Fruit fly (Drosophila melanogaster) whole organism, prepupa: Measurements from ENCODE around the gene CG32720.

Experiments used
- Blimp-1 ChIP-seq: fragments of 200-800 bp; sonication (Bioruptor generic); optimal IDR thresholded peaks from 3 replicates; lab custom pipeline; 2017; ENCODE audit warnings: missing biosample characterization, missing genetic modification characterization, mild to moderate bottlenecking, moderate library complexity, missing genetic modification reagents
- CG10631 ChIP-seq: fragments of 200-800 bp; sonication (Bioruptor generic); optimal IDR thresholded peaks from 2 replicates; lab custom pipeline; 2016; ENCODE audit warnings: missing biosample characterization, missing genetic modification characterization
- CG10669 ChIP-seq: fragments of 200-800 bp; sonication (Bioruptor generic); optimal IDR thresholded peaks from 3 replicates; lab custom pipeline; 2018; ENCODE audit warnings: missing biosample characterization, mild to moderate bottlenecking, missing genetic modification characterization, moderate library complexity
- CG11294 ChIP-seq: fragments of 200-800 bp; sonication (Bioruptor generic); IDR thresholded peaks from 2 replicates; pipeline ENCODE4 v1.3.6; 2022; ENCODE audit warnings: missing biosample characterization, missing genetic modification characterization
- CG11762 ChIP-seq: fragments of 200-800 bp; sonication (Bioruptor generic); optimal IDR thresholded peaks from 3 replicates; lab custom pipeline; 2016; ENCODE audit warnings: missing biosample characterization, missing genetic modification characterization; ENCODE audit not compliant: insufficient read depth
- CG11902 ChIP-seq: fragments of 200-800 bp; sonication (Bioruptor generic); optimal IDR thresholded peaks from 3 replicates; lab custom pipeline; 2016; ENCODE audit warnings: missing biosample characterization, missing genetic modification characterization
- CG15336 ChIP-seq: fragments of 200-800 bp; sonication (Bioruptor generic); IDR thresholded peaks from 2 replicates; pipeline ENCODE4 v1.3.6; 2022; ENCODE audit warnings: missing biosample characterization, missing genetic modification characterization
- CG16779 ChIP-seq: fragments of 200-800 bp; sonication (Bioruptor generic); optimal IDR thresholded peaks from 3 replicates; lab custom pipeline; 2017; ENCODE audit warnings: missing biosample characterization, mild to moderate bottlenecking, missing genetic modification characterization
- CG3032 ChIP-seq: fragments of 200-800 bp; optimal IDR thresholded peaks from 2 replicates; lab custom pipeline; 2019; ENCODE audit warnings: missing biosample characterization, mild to moderate bottlenecking, missing genetic modification characterization, moderate library complexity
- CG3919 ChIP-seq: fragments of 200-800 bp; sonication (Bioruptor generic); optimal IDR thresholded peaks from 3 replicates; lab custom pipeline; 2016; ENCODE audit warnings: missing biosample characterization, missing genetic modification characterization
- CG6163 ChIP-seq: fragments of 200-800 bp; sonication (Bioruptor generic); IDR thresholded peaks from 3 replicates; pipeline ENCODE4 v1.3.6; 2022; ENCODE audit warnings: missing biosample characterization, missing genetic modification characterization
- CG6276 ChIP-seq: fragments of 200-800 bp; sonication (Bioruptor generic); optimal IDR thresholded peaks from 2 replicates; lab custom pipeline; 2017; ENCODE audit warnings: missing biosample characterization, mild to moderate bottlenecking, missing genetic modification characterization
- CG6792 ChIP-seq: fragments of 200-800 bp; sonication (Bioruptor generic); optimal IDR thresholded peaks from 3 replicates; lab custom pipeline; 2016; ENCODE audit warnings: missing biosample characterization, missing genetic modification characterization
- CG6808 ChIP-seq: fragments of 200-800 bp; sonication (Bioruptor generic); optimal IDR thresholded peaks from 3 replicates; lab custom pipeline; 2017; ENCODE audit warnings: missing biosample characterization, missing genetic modification characterization, mild to moderate bottlenecking, moderate library complexity, missing genetic modification reagents
- CG6854 ChIP-seq: fragments of 200-800 bp; sonication (Bioruptor generic); optimal IDR thresholded peaks from 2 replicates; lab custom pipeline; 2017; ENCODE audit warnings: missing biosample characterization, mild to moderate bottlenecking, missing genetic modification characterization
- CG7368 ChIP-seq: fragments of 200-800 bp; sonication (Bioruptor generic); optimal IDR thresholded peaks from 3 replicates; lab custom pipeline; 2016; ENCODE audit warnings: missing biosample characterization, missing genetic modification characterization
- CG8319 ChIP-seq: fragments of 200-800 bp; sonication (Bioruptor generic); optimal IDR thresholded peaks from 3 replicates; lab custom pipeline; 2016; ENCODE audit warnings: missing biosample characterization, missing genetic modification characterization
- CG8632 ChIP-seq: fragments of 200-800 bp; sonication (Bioruptor generic); optimal IDR thresholded peaks from 3 replicates; lab custom pipeline; 2016; ENCODE audit warnings: missing biosample characterization, missing genetic modification characterization
- CG9139 ChIP-seq: fragments of 200-800 bp; sonication (Bioruptor generic); optimal IDR thresholded peaks from 3 replicates; lab custom pipeline; 2017; ENCODE audit warnings: missing biosample characterization, mild to moderate bottlenecking, missing genetic modification characterization
- Eip78C ChIP-seq: fragments of 200-800 bp; sonication (Bioruptor generic); peaks from one replicate; lab custom pipeline; 2016; ENCODE audit warnings: missing biosample characterization, missing genetic modification characterization
- Eip93F ChIP-seq: fragments of 200-800 bp; sonication (Bioruptor generic); optimal IDR thresholded peaks from 2 replicates; lab custom pipeline; 2016; ENCODE audit warnings: missing biosample characterization, mild to moderate bottlenecking, missing genetic modification characterization
- Ets96B ChIP-seq: fragments of 200-800 bp; optimal IDR thresholded peaks from 2 replicates; lab custom pipeline; 2019; ENCODE audit warnings: missing biosample characterization, mild to moderate bottlenecking, missing genetic modification characterization, moderate library complexity
- Gug ChIP-seq: fragments of 200-800 bp; sonication (Bioruptor generic); IDR thresholded peaks from 2 replicates; pipeline ENCODE4 v1.3.6; 2022; ENCODE audit warnings: missing biosample characterization, missing genetic modification characterization
- Hr38 ChIP-seq: sonication (Bioruptor generic); optimal IDR thresholded peaks from 2 replicates; lab custom pipeline; 2016; ENCODE audit warnings: missing biosample characterization, missing genetic modification characterization
- Hr4 ChIP-seq: fragments of 200-800 bp; sonication (Bioruptor generic); optimal IDR thresholded peaks from 3 replicates; lab custom pipeline; 2016; ENCODE audit warnings: missing biosample characterization, missing genetic modification characterization
- Lpt ChIP-seq: fragments of 200-800 bp; sonication (Bioruptor generic); optimal IDR thresholded peaks from 3 replicates; lab custom pipeline; 2016; ENCODE audit warnings: missing biosample characterization, missing genetic modification characterization
- OdsH ChIP-seq: fragments of 200-800 bp; sonication (Bioruptor generic); optimal IDR thresholded peaks from 3 replicates; lab custom pipeline; 2016; ENCODE audit warnings: missing biosample characterization, missing genetic modification characterization
- Sox102F ChIP-seq: fragments of 200-800 bp; sonication (Bioruptor generic); optimal IDR thresholded peaks from 2 replicates; lab custom pipeline; 2016; ENCODE audit warnings: missing biosample characterization, mild to moderate bottlenecking, missing genetic modification characterization
- Sox15 ChIP-seq: fragments of 200-800 bp; sonication (Bioruptor generic); optimal IDR thresholded peaks from 3 replicates; lab custom pipeline; 2016; ENCODE audit warnings: missing biosample characterization, missing genetic modification characterization
- achi ChIP-seq: fragments of 200-800 bp; sonication (Bioruptor generic); optimal IDR thresholded peaks from 3 replicates; lab custom pipeline; 2016; ENCODE audit warnings: missing biosample characterization, missing genetic modification characterization
- acj6 ChIP-seq: fragments of 200-800 bp; sonication (Bioruptor generic); optimal IDR thresholded peaks from 3 replicates; lab custom pipeline; 2016; ENCODE audit warnings: missing biosample characterization, missing genetic modification characterization
- cyc ChIP-seq: fragments of 200-800 bp; sonication (Bioruptor generic); optimal IDR thresholded peaks from 3 replicates; lab custom pipeline; 2016; ENCODE audit warnings: missing biosample characterization, missing genetic modification characterization
- dac ChIP-seq: fragments of 200-800 bp; sonication (Bioruptor generic); optimal IDR thresholded peaks from 2 replicates; lab custom pipeline; 2017; ENCODE audit warnings: missing biosample characterization, mild to moderate bottlenecking, missing genetic modification characterization
- dsx ChIP-seq: fragments of 200-800 bp; optimal IDR thresholded peaks from 3 replicates; lab custom pipeline; 2019; ENCODE audit warnings: missing biosample characterization, mild to moderate bottlenecking, missing genetic modification characterization, moderate library complexity; ENCODE audit not compliant: poor library complexity, severe bottlenecking
- eg ChIP-seq: fragments of 200-800 bp; sonication (Bioruptor generic); IDR thresholded peaks from 3 replicates; pipeline ENCODE4 v1.3.6; 2022; ENCODE audit warnings: missing biosample characterization, missing genetic modification characterization
- esn ChIP-seq: fragments of 200-800 bp; sonication (Bioruptor generic); optimal IDR thresholded peaks from 2 replicates; lab custom pipeline; 2016; ENCODE audit warnings: missing biosample characterization, mild to moderate bottlenecking, missing genetic modification characterization, moderate library complexity
- fd85E ChIP-seq: fragments of 200-800 bp; sonication (Bioruptor generic); optimal IDR thresholded peaks from 3 replicates; lab custom pipeline; 2016; ENCODE audit warnings: missing biosample characterization, missing genetic modification characterization
- lz ChIP-seq: fragments of 200-800 bp; sonication (Bioruptor generic); optimal IDR thresholded peaks from 3 replicates; lab custom pipeline; 2016; ENCODE audit warnings: missing biosample characterization, missing genetic modification characterization
- net ChIP-seq: fragments of 200-800 bp; sonication (Bioruptor generic); optimal IDR thresholded peaks from 3 replicates; lab custom pipeline; 2016; ENCODE audit warnings: missing biosample characterization, missing genetic modification characterization
- pdm3 ChIP-seq: fragments of 200-800 bp; sonication (Bioruptor generic); optimal IDR thresholded peaks from 3 replicates; lab custom pipeline; 2016; ENCODE audit warnings: missing biosample characterization, missing genetic modification characterization
- salr ChIP-seq, 2 experiments: fragments of 200-800 bp; sonication (Bioruptor generic); optimal IDR thresholded peaks; 3 replicates each; lab custom pipeline; 2016 to 2018; ENCODE audit warnings: missing biosample characterization in 2 of 2, missing genetic modification characterization in 2 of 2, mild to moderate bottlenecking in 1 of 2
- spab ChIP-seq: fragments of 200-800 bp; sonication (Bioruptor generic); optimal IDR thresholded peaks from 2 replicates; lab custom pipeline; 2017; ENCODE audit warnings: missing biosample characterization, mild to moderate bottlenecking, missing genetic modification characterization, missing genetic modification reagents
- ss ChIP-seq, 2 experiments: fragments of 200-800 bp; sonication (Bioruptor generic); optimal IDR thresholded peaks; 2 replicates in 1 of 2; 3 replicates in 1 of 2; lab custom pipeline; 2017 to 2018; ENCODE audit warnings: mild to moderate bottlenecking in 2 of 2, missing biosample characterization in 2 of 2, missing genetic modification characterization in 2 of 2, moderate library complexity in 1 of 2
- svp ChIP-seq: fragments of 200-800 bp; sonication (Bioruptor generic); peaks from one replicate; lab custom pipeline; 2016; ENCODE audit warnings: missing biosample characterization, missing genetic modification characterization
- topi ChIP-seq: fragments of 200-800 bp; sonication (Bioruptor generic); optimal IDR thresholded peaks from 3 replicates; lab custom pipeline; 2016; ENCODE audit warnings: missing biosample characterization, missing genetic modification characterization
- vri ChIP-seq: fragments of 200-800 bp; sonication (Bioruptor generic); optimal IDR thresholded peaks from 3 replicates; lab custom pipeline; 2016; ENCODE audit warnings: missing biosample characterization, mild to moderate bottlenecking, missing genetic modification characterization

CG32720 gene

dm6 chrX:7519812-7520211 is 16.9 kb downstream of the CG32720 start (continued):
- TF ChIP-seq pdm3 (GFP tag; lab: Kevin White, UChicago), result peak; percentile 16
- TF ChIP-seq CG10631, result peak; percentile 23
- TF ChIP-seq CG6854, result no peak
- no peak for TF ChIP-seq Sox15
- TF ChIP-seq CG11762 (GFP tag; lab: Kevin White, UChicago), result no peak
- no peak for TF ChIP-seq Eip93F (GFP tag; lab: Kevin White, UChicago)
- no peak for TF ChIP-seq Hr38 (GFP tag; lab: Kevin White, UChicago)
- TF ChIP-seq lz (GFP tag; lab: Kevin White, UChicago), result peak; percentile 6
- peak; percentile 11 for TF ChIP-seq net
- TF ChIP-seq CG6792 (GFP tag; lab: Kevin White, UChicago), result no peak
- TF ChIP-seq Lpt (GFP tag; lab: Kevin White, UChicago), result no peak
- no peak for TF ChIP-seq CG9139 (GFP tag; lab: Kevin White, UChicago)
- TF ChIP-seq cyc, result peak; percentile 36
- TF ChIP-seq OdsH (GFP tag; lab: Kevin White, UChicago), result peak; percentile 21
- TF ChIP-seq achi (GFP tag; lab: Kevin White, UChicago), result peak; percentile 17
- TF ChIP-seq CG3032 (tag; lab: Kevin White, UChicago), result peak; percentile 18
- TF ChIP-seq CG6163 (GFP tag; lab: Robert Waterston, UW), result peak; percentile 53; the same call in 2 of the 3 replicates
- TF ChIP-seq Blimp-1 (GFP tag; lab: Kevin White, UChicago), result no peak
- TF ChIP-seq CG11902, result no peak
- no peak; the same call in 1 of the 2 replicates for TF ChIP-seq Gug
- peak; percentile 35 for TF ChIP-seq CG10669
- peak; percentile 11 for TF ChIP-seq spab (GFP tag; lab: Kevin White, UChicago)

- peak; percentile 16 for TF ChIP-seq Eip78C (GFP tag; lab: Kevin White, UChicago)
- TF ChIP-seq Blimp-1 (GFP tag; lab: Kevin White, UChicago), result no peak
Observed at dm6 chrX:7512769-7513168, 24.0 kb downstream of the CG32720 start.

- TF ChIP-seq CG6808 (GFP tag; lab: Kevin White, UChicago), result peak; percentile 62
- no peak for TF ChIP-seq CG11294 (GFP tag; lab: Robert Waterston, UW)
- peak; percentile 42 for TF ChIP-seq Sox15
- peak; percentile 36 for TF ChIP-seq CG7368
- TF ChIP-seq Ets96B, result peak; percentile 70
- TF ChIP-seq CG11762 (GFP tag; lab: Kevin White, UChicago), result peak; percentile 36
- TF ChIP-seq vri (GFP tag; lab: Kevin White, UChicago), result peak; percentile 23
- TF ChIP-seq eg, result 0 out of 3 replicates have a peak, but pooled peaks have one; percentile 48
- TF ChIP-seq achi (GFP tag; lab: Kevin White, UChicago), result peak; percentile 58
- TF ChIP-seq CG16779 (tag; lab: Kevin White, UChicago), result no peak
- TF ChIP-seq dac (GFP tag; lab: Kevin White, UChicago), result peak; percentile 22
- TF ChIP-seq CG10669, result peak; percentile 74
- peak; percentile 19 for TF ChIP-seq Hr4
- peak; percentile 58 for TF ChIP-seq CG8632 (GFP tag; lab: Kevin White, UChicago)
- TF ChIP-seq cyc, result peak; percentile 61
- TF ChIP-seq OdsH (GFP tag; lab: Kevin White, UChicago), result peak; percentile 60
- peak; percentile 59 for TF ChIP-seq lz (GFP tag; lab: Kevin White, UChicago)
- peak; percentile 83 for TF ChIP-seq svp (GFP tag; lab: Kevin White, UChicago)
- peak; percentile 67 for TF ChIP-seq topi (GFP tag; lab: Kevin White, UChicago)
- peak; percentile 57 for TF ChIP-seq spab (GFP tag; lab: Kevin White, UChicago)
- peak; percentile 38 for TF ChIP-seq net
- TF ChIP-seq CG6792 (GFP tag; lab: Kevin White, UChicago), result peak; percentile 73
- peak; percentile 70 for TF ChIP-seq esn (GFP tag; lab: Kevin White, UChicago)
- peak; percentile 74 for TF ChIP-seq CG3919 (GFP tag; lab: Kevin White, UChicago)
- peak; percentile 70 for TF ChIP-seq CG3032 (tag; lab: Kevin White, UChicago)
- TF ChIP-seq fd85E, result no peak
- TF ChIP-seq CG15336 (GFP tag; lab: Robert Waterston, UW), result no peak
- TF ChIP-seq Sox102F, result peak; percentile 57
- TF ChIP-seq CG8319 (GFP tag; lab: Kevin White, UChicago), result peak; percentile 48
- no peak for TF ChIP-seq CG6276 (GFP tag; lab: Kevin White, UChicago)
- TF ChIP-seq salr (GFP tag; optimal IDR thresholded peaks at IDR 0.05; lab: Kevin White, UChicago), result peak in 1 of 2 experiments; percentile 57
- TF ChIP-seq CG11902, result peak; percentile 54
- peak; percentile 66 for TF ChIP-seq acj6 (GFP tag; lab: Kevin White, UChicago)
- TF ChIP-seq Hr38 (GFP tag; lab: Kevin White, UChicago), result no peak
- peak; percentile 29 for TF ChIP-seq Eip93F (GFP tag; lab: Kevin White, UChicago)
- peak; percentile 18 to 43 for TF ChIP-seq ss (GFP tag; optimal IDR thresholded peaks at IDR 0.05; lab: Kevin White, UChicago)
- peak; percentile 39 for TF ChIP-seq dsx
Observed at dm6 chrX:7490927-7491326, 45.8 kb downstream of the CG32720 start.
